Worm (Caenorhabditis elegans) whole organism, early embryonic: Measurements from ENCODE around the gene srh-2.

Experiments
- B0310.2 ChIP-seq: sonication (generic microtip); optimal IDR thresholded peaks from 2 replicates; lab custom pipeline; 2016; ENCODE audit warnings: mild to moderate bottlenecking, missing genetic modification characterization, missing compliant biosample characterization
- F13C5.2 ChIP-seq: sonication (generic microtip); optimal IDR thresholded peaks from 2 replicates; lab custom pipeline; 2017; ENCODE audit warnings: mild to moderate bottlenecking, missing genetic modification characterization, inconsistent platforms, missing compliant biosample characterization
- aly-1 ChIP-seq: sonication (generic microtip); optimal IDR thresholded peaks from 2 replicates; lab custom pipeline; 2016; ENCODE audit warnings: missing genetic modification characterization, missing compliant biosample characterization
- ama-1 ChIP-seq: fragments of 150-350 bp; optimal IDR thresholded peaks from 2 replicates; lab custom pipeline; 2014
- ceh-13 ChIP-seq: fragments of 200-800 bp; sonication (Bioruptor generic); optimal IDR thresholded peaks from 2 replicates; lab custom pipeline; 2018; ENCODE audit warnings: mild to moderate bottlenecking, missing genetic modification characterization, missing compliant biosample characterization
- ceh-36 ChIP-seq: sonication (generic microtip); optimal IDR thresholded peaks from 2 replicates; lab custom pipeline; 2016; ENCODE audit warnings: missing genetic modification characterization, inconsistent platforms, missing compliant biosample characterization
- ets-7 ChIP-seq: sonication (generic microtip); optimal IDR thresholded peaks from 2 replicates; lab custom pipeline; 2016; ENCODE audit warnings: missing genotype, missing genetic modification characterization, missing compliant biosample characterization
- flt-1 ChIP-seq: fragments of 200-800 bp; sonication (Bioruptor generic); IDR thresholded peaks from 2 replicates; pipeline ENCODE4 v1.3.6; 2022; ENCODE audit warnings: missing genetic modification characterization, missing compliant biosample characterization
- hmbx-1 ChIP-seq: sonication (generic microtip); optimal IDR thresholded peaks from 2 replicates; lab custom pipeline; 2016; ENCODE audit warnings: mild to moderate bottlenecking, missing genetic modification characterization, missing compliant biosample characterization
- hmg-4 ChIP-seq: fragments of 200-800 bp; sonication (Bioruptor generic); optimal IDR thresholded peaks from 2 replicates; lab custom pipeline; 2018; ENCODE audit warnings: mild to moderate bottlenecking, missing genetic modification characterization, missing compliant biosample characterization
- hnd-1 ChIP-seq: sonication (generic microtip); optimal IDR thresholded peaks from 2 replicates; lab custom pipeline; 2016; ENCODE audit warnings: missing genetic modification characterization, missing compliant biosample characterization
- pes-1 ChIP-seq: fragments of 200-800 bp; sonication (Bioruptor generic); IDR thresholded peaks from 2 replicates; pipeline ENCODE4 v1.3.6; 2022; ENCODE audit warnings: missing genetic modification reagents, missing genetic modification characterization, missing compliant biosample characterization
- scrt-1 ChIP-seq: fragments of 200-800 bp; sonication (Bioruptor generic); IDR thresholded peaks from 2 replicates; pipeline ENCODE4 v1.3.6; 2022; ENCODE audit warnings: missing genetic modification characterization, missing compliant biosample characterization
- sea-1 ChIP-seq: fragments of 200-800 bp; sonication (Bioruptor generic); conservative IDR thresholded peaks from 2 replicates; pipeline ENCODE4 v1.3.6; 2022; ENCODE audit warnings: missing genetic modification characterization, missing compliant biosample characterization
- tbx-11 ChIP-seq: fragments of 200-800 bp; sonication (Bioruptor generic); IDR thresholded peaks from 2 replicates; pipeline ENCODE4 v1.3.6; 2022; ENCODE audit warnings: missing genetic modification characterization, missing compliant biosample characterization
- tbx-37 ChIP-seq: fragments of 200-800 bp; sonication (Bioruptor generic); conservative IDR thresholded peaks from 2 replicates; pipeline ENCODE4 v1.3.6; 2022; ENCODE audit warnings: missing genetic modification reagents, missing genetic modification characterization, missing compliant biosample characterization
- tra-4 ChIP-seq: sonication (generic microtip); optimal IDR thresholded peaks from 2 replicates; lab custom pipeline; 2017; ENCODE audit warnings: missing genetic modification characterization, missing compliant biosample characterization

srh-2 gene

ce11 chrV:727484-728351, at the start of gene srh-2, which contains the start of gene icl-1:
Gene srh-2 (plus strand): TSS chrV:728301.
Gene icl-1 (minus strand): TSS chrV:728004.
- TF ChIP-seq B0310.2 (no peak), hmg-4 (no peak), flt-1 (GFP tag; lab: Robert Waterston, UW) (no peak), hmbx-1 (tag; lab: Kevin White, UChicago) (no peak), ceh-36 (tag; lab: Kevin White, UChicago) (no peak), hnd-1 (tag; lab: Kevin White, UChicago) (no peak), sea-1 (GFP tag; lab: Robert Waterston, UW) (no peak), tra-4 (tag; lab: Kevin White, UChicago) (no peak), F13C5.2 (no peak)

DNA sequence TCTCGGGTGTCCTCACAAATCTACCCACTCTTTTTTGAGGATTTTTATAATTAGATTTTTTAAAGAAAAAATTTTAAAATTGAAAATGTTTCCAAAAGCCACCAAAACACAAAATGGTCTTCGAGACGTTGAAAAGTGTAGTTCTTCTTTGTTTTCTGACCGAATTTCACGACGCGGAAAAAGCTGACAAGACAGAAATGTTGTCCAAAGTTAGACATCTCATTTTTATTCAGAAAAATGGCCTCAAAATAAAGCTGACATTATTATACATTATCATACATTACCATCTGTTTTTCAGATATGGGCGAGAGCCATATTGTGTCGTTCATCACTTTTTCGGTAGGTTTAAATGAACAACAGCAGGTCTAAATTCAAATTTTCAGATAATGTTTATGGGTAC, 48.4 kb upstream of the srh-2 start, which contains the start of gene srx-22:
Gene srx-22 (plus strand): TSS at position 301 of the 400 bp plus-strand sequence.
- TF ChIP-seq ama-1 (lab: Kevin White, UChicago), result no peak

DNA sequence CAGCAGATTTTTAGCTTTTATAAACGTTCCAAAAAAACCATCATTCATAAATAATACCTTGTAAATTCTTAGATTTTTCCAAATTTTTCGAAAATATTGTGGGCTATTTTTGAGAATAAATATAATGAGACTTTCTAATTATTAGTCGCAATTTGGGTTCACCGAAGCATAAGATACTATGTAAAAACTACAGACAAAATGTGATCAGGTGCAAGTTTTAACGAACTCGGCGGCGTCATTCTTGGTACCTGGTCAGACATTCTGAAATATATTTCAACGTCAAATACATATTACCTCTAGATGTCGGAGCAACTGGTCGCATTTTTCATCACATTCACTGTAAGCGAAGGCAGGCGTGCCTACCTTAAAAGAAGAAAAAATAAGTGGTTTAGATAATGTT, 46.1 kb upstream of the srh-2 start, which contains the start of gene srx-23:
Gene srx-23 (plus strand): TSS at position 301 of the 400 bp plus-strand sequence.
- TF ChIP-seq hmbx-1 (tag; lab: Kevin White, UChicago), result no peak
- no peak for TF ChIP-seq tbx-37 (GFP tag; lab: Robert Waterston, UW)
- TF ChIP-seq flt-1 (GFP tag; lab: Robert Waterston, UW), result no peak
- no peak for TF ChIP-seq pes-1 (GFP tag; lab: Robert Waterston, UW)
- no peak for TF ChIP-seq ama-1 (lab: Kevin White, UChicago)
- no peak for TF ChIP-seq hmg-4
- TF ChIP-seq scrt-1 (GFP tag; lab: Robert Waterston, UW), result no peak
- no peak for TF ChIP-seq ceh-36 (tag; lab: Kevin White, UChicago)
- TF ChIP-seq hnd-1 (tag; lab: Kevin White, UChicago), result no peak
- TF ChIP-seq ceh-13 (GFP tag; lab: Kevin White, UChicago), result no peak

DNA sequence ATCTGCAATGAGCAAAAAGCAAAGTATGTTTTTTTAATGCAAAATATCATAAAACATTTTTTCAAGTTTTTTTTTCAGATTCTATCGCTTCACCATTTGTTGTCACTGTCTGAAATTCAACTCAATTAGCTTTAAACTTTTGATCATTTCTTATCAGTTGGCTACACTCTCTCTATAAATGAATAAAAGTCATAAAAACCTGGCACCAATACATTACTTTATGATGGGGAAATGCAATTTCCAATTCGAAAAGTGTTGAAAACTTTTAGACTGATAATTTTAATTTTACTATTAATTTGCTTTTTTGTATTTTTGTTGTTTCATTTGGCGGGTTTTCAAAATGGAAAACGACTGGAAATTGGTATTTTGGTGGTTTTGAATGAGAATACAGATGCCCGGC, 44.2 kb upstream of the srh-2 start, which contains the start of gene F31F4.1:
Gene F31F4.1 (plus strand): TSS at position 203 of the 400 bp plus-strand sequence.
- TF ChIP-seq scrt-1 (GFP tag; lab: Robert Waterston, UW) (no peak), aly-1 (tag; lab: Kevin White, UChicago) (no peak), tbx-11 (GFP tag; lab: Robert Waterston, UW) (no peak), pes-1 (GFP tag; lab: Robert Waterston, UW) (no peak), hnd-1 (tag; lab: Kevin White, UChicago) (no peak), ets-7 (tag; lab: Kevin White, UChicago) (no peak), ama-1 (lab: Kevin White, UChicago) (no peak), ceh-13 (GFP tag; lab: Kevin White, UChicago) (no peak), sea-1 (GFP tag; lab: Robert Waterston, UW) (no peak), hmbx-1 (tag; lab: Kevin White, UChicago) (no peak), F13C5.2 (no peak), tra-4 (tag; lab: Kevin White, UChicago) (no peak)

- no peak for TF ChIP-seq flt-1 (GFP tag; lab: Robert Waterston, UW)
- TF ChIP-seq ceh-36 (tag; lab: Kevin White, UChicago), result no peak
- TF ChIP-seq aly-1 (tag; lab: Kevin White, UChicago), result no peak
- no peak for TF ChIP-seq F13C5.2
- TF ChIP-seq tra-4 (tag; lab: Kevin White, UChicago), result no peak
- TF ChIP-seq B0310.2, result no peak
- TF ChIP-seq sea-1 (GFP tag; lab: Robert Waterston, UW), result no peak
- TF ChIP-seq pes-1 (GFP tag; lab: Robert Waterston, UW), result no peak
- TF ChIP-seq scrt-1 (GFP tag; lab: Robert Waterston, UW), result no peak
- no peak for TF ChIP-seq ama-1 (lab: Kevin White, UChicago)
- no peak for TF ChIP-seq tbx-11 (GFP tag; lab: Robert Waterston, UW)
- TF ChIP-seq tbx-37 (GFP tag; lab: Robert Waterston, UW), result no peak
- no peak for TF ChIP-seq ets-7 (tag; lab: Kevin White, UChicago)
- no peak for TF ChIP-seq hnd-1 (tag; lab: Kevin White, UChicago)
- no peak for TF ChIP-seq ceh-13 (GFP tag; lab: Kevin White, UChicago)
- no peak for TF ChIP-seq hmbx-1 (tag; lab: Kevin White, UChicago)
- no peak for TF ChIP-seq hmg-4
Observed at ce11 chrV:687384-687783, 40.7 kb upstream of the srh-2 start, which contains the start of gene H25P19.1. Gene H25P19.1 (plus strand): TSS chrV:687684.

DNA sequence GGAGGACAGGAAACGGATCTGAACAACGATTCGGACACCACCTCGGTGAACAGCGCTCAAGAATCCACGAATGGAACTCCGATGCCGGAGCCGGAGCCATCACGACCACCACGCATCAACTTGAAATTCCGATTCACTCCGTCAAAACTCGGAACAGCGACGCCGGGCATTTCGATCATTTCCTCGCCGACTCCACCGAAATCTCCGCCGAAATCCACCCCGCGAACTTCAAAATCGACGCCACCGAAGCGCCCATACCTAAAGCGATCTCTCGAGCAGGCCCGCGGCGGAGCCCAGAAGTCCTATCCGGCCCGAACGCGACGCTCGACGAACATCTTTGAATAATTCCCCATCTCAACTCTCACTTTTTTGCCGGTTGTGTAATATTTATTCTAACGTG, 38.6 kb upstream of the srh-2 start:
- TF ChIP-seq tbx-37 (GFP tag; lab: Robert Waterston, UW) (no peak), ceh-36 (tag; lab: Kevin White, UChicago) (no peak), tbx-11 (GFP tag; lab: Robert Waterston, UW) (no peak), hnd-1 (tag; lab: Kevin White, UChicago) (no peak), sea-1 (GFP tag; lab: Robert Waterston, UW) (no peak), ama-1 (lab: Kevin White, UChicago) (no peak), ceh-13 (GFP tag; lab: Kevin White, UChicago) (no peak)

DNA sequence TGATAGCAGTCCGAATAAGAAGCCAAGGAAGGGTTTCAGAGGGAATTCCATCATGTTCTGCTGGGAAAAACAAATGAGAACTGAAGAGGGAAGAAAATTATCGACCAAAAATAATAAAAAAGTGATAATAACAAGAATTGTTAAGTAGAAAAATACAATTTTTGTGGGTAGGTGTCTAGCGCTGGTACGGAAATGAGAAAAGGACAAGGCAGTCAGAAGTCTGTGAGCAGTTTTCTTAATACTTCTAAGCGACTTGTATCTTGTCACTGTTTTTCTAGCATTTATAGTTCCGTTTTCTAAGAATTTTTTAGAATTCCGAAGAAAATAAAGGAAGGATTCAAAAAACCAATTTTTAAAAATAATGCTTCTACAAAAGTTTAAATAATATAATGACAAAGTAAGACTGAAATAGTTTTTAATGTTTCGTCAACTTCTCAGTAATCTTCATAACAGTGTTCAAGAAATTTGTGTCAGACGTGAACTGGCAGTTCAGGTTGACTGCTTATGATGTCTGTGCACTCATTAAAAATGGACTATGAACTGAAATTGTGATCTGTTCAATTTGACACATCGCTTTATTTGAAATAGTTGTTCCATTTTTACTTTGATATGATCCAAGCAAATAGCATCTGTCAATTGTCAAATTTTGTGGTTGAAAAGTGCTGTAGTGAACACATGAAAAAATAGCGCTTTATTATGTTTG, 35.2 kb upstream of the srh-2 start, which contains the start of gene srx-4:
Gene srx-4 (minus strand): TSS at position 51 of the 703 bp plus-strand sequence.
- no peak for TF ChIP-seq flt-1 (GFP tag; lab: Robert Waterston, UW)
- TF ChIP-seq aly-1 (tag; lab: Kevin White, UChicago), result no peak
- TF ChIP-seq tbx-11 (GFP tag; lab: Robert Waterston, UW), result no peak
- no peak for TF ChIP-seq scrt-1 (GFP tag; lab: Robert Waterston, UW)
- no peak for TF ChIP-seq hnd-1 (tag; lab: Kevin White, UChicago)
- TF ChIP-seq ceh-36 (tag; lab: Kevin White, UChicago), result no peak
- no peak for TF ChIP-seq hmg-4
- no peak for TF ChIP-seq pes-1 (GFP tag; lab: Robert Waterston, UW)
- TF ChIP-seq F13C5.2, result no peak
- TF ChIP-seq tra-4 (tag; lab: Kevin White, UChicago), result no peak
- TF ChIP-seq hmbx-1 (tag; lab: Kevin White, UChicago), result no peak
- no peak for TF ChIP-seq ceh-13 (GFP tag; lab: Kevin White, UChicago)
- TF ChIP-seq tbx-37 (GFP tag; lab: Robert Waterston, UW), result no peak
- TF ChIP-seq sea-1 (GFP tag; lab: Robert Waterston, UW), result no peak
